Worm (Caenorhabditis elegans) whole organism, early embryonic: ENCODE measurements around the gene era-1.
A peak's percentile ranks its signal among the peaks of the same experiment; 100 is the strongest.

Experiments
- B0310.2 ChIP-seq: sonication (generic microtip); optimal IDR thresholded peaks from 2 replicates; lab custom pipeline; 2016; ENCODE audit warnings: mild to moderate bottlenecking, missing genetic modification characterization, missing compliant biosample characterization
- F13C5.2 ChIP-seq: sonication (generic microtip); optimal IDR thresholded peaks from 2 replicates; lab custom pipeline; 2017; ENCODE audit warnings: mild to moderate bottlenecking, missing genetic modification characterization, inconsistent platforms, missing compliant biosample characterization
- aly-1 ChIP-seq: sonication (generic microtip); optimal IDR thresholded peaks from 2 replicates; lab custom pipeline; 2016; ENCODE audit warnings: missing genetic modification characterization, missing compliant biosample characterization
- ama-1 ChIP-seq: fragments of 150-350 bp; optimal IDR thresholded peaks from 2 replicates; lab custom pipeline; 2014
- ceh-13 ChIP-seq: fragments of 200-800 bp; sonication (Bioruptor generic); optimal IDR thresholded peaks from 2 replicates; lab custom pipeline; 2018; ENCODE audit warnings: mild to moderate bottlenecking, missing genetic modification characterization, missing compliant biosample characterization
- ceh-36 ChIP-seq: sonication (generic microtip); optimal IDR thresholded peaks from 2 replicates; lab custom pipeline; 2016; ENCODE audit warnings: missing genetic modification characterization, inconsistent platforms, missing compliant biosample characterization
- ets-7 ChIP-seq: sonication (generic microtip); optimal IDR thresholded peaks from 2 replicates; lab custom pipeline; 2016; ENCODE audit warnings: missing genotype, missing genetic modification characterization, missing compliant biosample characterization
- flt-1 ChIP-seq: fragments of 200-800 bp; sonication (Bioruptor generic); IDR thresholded peaks from 2 replicates; pipeline ENCODE4 v1.3.6; 2022; ENCODE audit warnings: missing genetic modification characterization, missing compliant biosample characterization
- hmbx-1 ChIP-seq: sonication (generic microtip); optimal IDR thresholded peaks from 2 replicates; lab custom pipeline; 2016; ENCODE audit warnings: mild to moderate bottlenecking, missing genetic modification characterization, missing compliant biosample characterization
- hmg-4 ChIP-seq: fragments of 200-800 bp; sonication (Bioruptor generic); optimal IDR thresholded peaks from 2 replicates; lab custom pipeline; 2018; ENCODE audit warnings: mild to moderate bottlenecking, missing genetic modification characterization, missing compliant biosample characterization
- hnd-1 ChIP-seq: sonication (generic microtip); optimal IDR thresholded peaks from 2 replicates; lab custom pipeline; 2016; ENCODE audit warnings: missing genetic modification characterization, missing compliant biosample characterization
- pes-1 ChIP-seq: fragments of 200-800 bp; sonication (Bioruptor generic); IDR thresholded peaks from 2 replicates; pipeline ENCODE4 v1.3.6; 2022; ENCODE audit warnings: missing genetic modification reagents, missing genetic modification characterization, missing compliant biosample characterization
- scrt-1 ChIP-seq: fragments of 200-800 bp; sonication (Bioruptor generic); IDR thresholded peaks from 2 replicates; pipeline ENCODE4 v1.3.6; 2022; ENCODE audit warnings: missing genetic modification characterization, missing compliant biosample characterization
- sea-1 ChIP-seq: fragments of 200-800 bp; sonication (Bioruptor generic); conservative IDR thresholded peaks from 2 replicates; pipeline ENCODE4 v1.3.6; 2022; ENCODE audit warnings: missing genetic modification characterization, missing compliant biosample characterization
- tbx-11 ChIP-seq: fragments of 200-800 bp; sonication (Bioruptor generic); IDR thresholded peaks from 2 replicates; pipeline ENCODE4 v1.3.6; 2022; ENCODE audit warnings: missing genetic modification characterization, missing compliant biosample characterization
- tbx-37 ChIP-seq: fragments of 200-800 bp; sonication (Bioruptor generic); conservative IDR thresholded peaks from 2 replicates; pipeline ENCODE4 v1.3.6; 2022; ENCODE audit warnings: missing genetic modification reagents, missing genetic modification characterization, missing compliant biosample characterization
- tra-4 ChIP-seq: sonication (generic microtip); optimal IDR thresholded peaks from 2 replicates; lab custom pipeline; 2017; ENCODE audit warnings: missing genetic modification characterization, missing compliant biosample characterization

era-1 gene

DNA sequence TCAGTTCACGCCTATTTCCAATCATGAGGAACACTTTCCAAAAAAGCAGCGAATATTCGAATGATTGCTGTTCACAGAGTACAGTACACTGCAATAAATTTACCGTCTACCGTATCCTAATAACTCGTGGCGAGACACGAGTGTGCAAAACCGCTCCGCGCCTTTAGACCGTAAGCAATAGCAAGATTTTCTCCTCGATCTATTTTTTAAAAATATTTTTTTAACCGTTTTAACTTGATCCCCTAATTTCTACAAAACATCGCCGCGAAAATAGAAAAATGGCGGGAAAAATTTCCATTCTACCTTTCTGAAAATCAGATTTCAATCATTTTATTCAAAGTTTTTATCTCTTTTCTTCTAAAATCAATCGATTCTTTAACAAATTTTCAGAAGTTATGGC is at the start of gene era-1:
Gene era-1, plus strand, starts transcription at position 366 of the 400 bp plus-strand sequence.
- no peak for TF ChIP-seq ceh-36 (tag; lab: Kevin White, UChicago)
- TF ChIP-seq aly-1 (tag; lab: Kevin White, UChicago) = no peak
- no peak for TF ChIP-seq ceh-13 (GFP tag; lab: Kevin White, UChicago)
- TF ChIP-seq hmg-4 (GFP tag; lab: Kevin White, UChicago) = no peak
- TF ChIP-seq B0310.2 (tag; lab: Kevin White, UChicago) = no peak
- TF ChIP-seq pes-1 (GFP tag; lab: Robert Waterston, UW) = no peak
- TF ChIP-seq F13C5.2 (tag; lab: Kevin White, UChicago) = no peak
- TF ChIP-seq flt-1 (GFP tag; lab: Robert Waterston, UW) = no peak
- no peak for TF ChIP-seq ets-7
- TF ChIP-seq scrt-1 (GFP tag; lab: Robert Waterston, UW) = no peak
- TF ChIP-seq hmbx-1 = no peak
- TF ChIP-seq hnd-1 (tag; lab: Kevin White, UChicago) = no peak
- no peak for TF ChIP-seq sea-1 (GFP tag; lab: Robert Waterston, UW)
- TF ChIP-seq tbx-11 = no peak
- TF ChIP-seq tra-4 (tag; lab: Kevin White, UChicago) = no peak
- TF ChIP-seq tbx-37 = no peak
- TF ChIP-seq ama-1 (lab: Kevin White, UChicago) = no peak

DNA sequence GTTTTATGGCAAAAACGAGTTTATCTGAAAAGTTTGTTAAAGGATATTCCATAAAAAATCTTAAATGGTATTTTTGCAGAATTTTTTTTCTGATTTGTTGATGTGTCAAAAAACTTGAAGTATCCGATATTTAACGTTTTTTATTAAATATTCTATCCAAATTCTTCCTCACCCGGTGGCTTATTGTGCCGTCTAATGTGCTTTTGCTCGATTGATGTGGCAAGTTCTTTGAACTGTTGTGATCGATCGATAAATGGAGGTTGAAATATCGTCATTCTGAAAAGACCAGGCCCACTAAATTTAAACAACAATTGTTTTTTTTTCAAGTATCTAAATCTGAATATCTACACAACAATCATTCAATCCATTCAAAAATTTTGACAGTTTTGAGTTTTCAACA is 47.7 kb upstream of the era-1 start, which contains the start of gene syx-18:
Gene syx-18, minus strand, starts transcription at position 276 of the 400 bp plus-strand sequence.
- no peak for TF ChIP-seq hnd-1 (tag; lab: Kevin White, UChicago)
- no peak for TF ChIP-seq tra-4 (tag; lab: Kevin White, UChicago)
- no peak for TF ChIP-seq ets-7
- no peak for TF ChIP-seq tbx-37
- no peak for TF ChIP-seq F13C5.2 (tag; lab: Kevin White, UChicago)
- no peak for TF ChIP-seq ama-1 (lab: Kevin White, UChicago)
- no peak for TF ChIP-seq ceh-36 (tag; lab: Kevin White, UChicago)
- no peak for TF ChIP-seq flt-1 (GFP tag; lab: Robert Waterston, UW)
- no peak for TF ChIP-seq ceh-13 (GFP tag; lab: Kevin White, UChicago)
- TF ChIP-seq pes-1 (GFP tag; lab: Robert Waterston, UW) = no peak
- TF ChIP-seq sea-1 (GFP tag; lab: Robert Waterston, UW) = no peak
- no peak for TF ChIP-seq hmbx-1
- TF ChIP-seq hmg-4 (GFP tag; lab: Kevin White, UChicago) = no peak
- no peak for TF ChIP-seq scrt-1 (GFP tag; lab: Robert Waterston, UW)
- TF ChIP-seq tbx-11 = no peak
- no peak for TF ChIP-seq aly-1 (tag; lab: Kevin White, UChicago)

ce11 chrV:6656451-6657115 is 46.3 kb upstream of the era-1 start, which contains the start of gene snb-1:
TSS of gene snb-1 (minus strand) at chrV:6656501.
- TF ChIP-seq hnd-1 (tag; lab: Kevin White, UChicago) (no peak), sea-1 (GFP tag; lab: Robert Waterston, UW) (no peak), flt-1 (GFP tag; lab: Robert Waterston, UW) (no peak), hmbx-1 (no peak), tbx-11 (no peak), tra-4 (tag; lab: Kevin White, UChicago) (no peak), pes-1 (GFP tag; lab: Robert Waterston, UW) (no peak), ceh-13 (GFP tag; lab: Kevin White, UChicago) (no peak), hmg-4 (GFP tag; lab: Kevin White, UChicago) (no peak), B0310.2 (tag; lab: Kevin White, UChicago) (no peak), ama-1 (lab: Kevin White, UChicago) (no peak), scrt-1 (GFP tag; lab: Robert Waterston, UW) (no peak)

DNA sequence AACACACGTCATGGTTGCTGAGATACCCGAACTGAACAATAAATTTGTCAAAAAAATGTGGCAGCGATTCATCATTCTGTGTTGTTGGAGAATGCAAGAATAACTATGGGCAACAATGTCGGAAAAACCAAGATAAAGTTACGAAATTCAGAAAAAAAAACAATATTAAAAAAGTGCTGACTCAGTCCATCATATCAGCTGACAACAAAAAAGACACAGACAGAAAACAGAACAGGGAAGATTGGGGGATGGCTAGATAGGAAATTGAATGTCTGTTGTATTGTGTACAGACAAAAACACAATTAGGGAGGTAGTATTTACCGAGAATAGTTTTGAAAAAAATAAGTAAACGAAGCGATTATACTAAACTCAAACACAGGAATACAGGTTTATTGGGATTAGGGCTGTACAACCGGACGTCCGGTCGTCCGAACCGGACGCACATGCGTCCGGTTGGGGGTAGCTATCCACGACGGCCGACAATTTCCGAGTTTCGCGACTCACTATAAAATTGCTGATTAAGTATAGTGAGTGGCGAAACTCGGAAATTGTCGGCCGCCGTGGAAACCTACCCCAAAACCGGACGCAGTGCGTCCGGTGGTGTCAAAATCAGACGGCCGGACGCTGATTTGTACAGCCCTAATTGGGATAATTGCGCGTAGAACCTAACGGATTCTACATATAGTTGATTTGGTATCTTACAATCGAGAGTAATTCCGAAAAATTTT is 45.2 kb upstream of the era-1 start:
- TF ChIP-seq tbx-11 (no peak), ceh-13 (GFP tag; lab: Kevin White, UChicago) (no peak), ets-7 (no peak), ceh-36 (tag; lab: Kevin White, UChicago) (no peak)

- TF ChIP-seq hmg-4 (GFP tag; lab: Kevin White, UChicago) (no peak), F13C5.2 (tag; lab: Kevin White, UChicago) (peak; percentile 53), aly-1 (tag; lab: Kevin White, UChicago) (peak; percentile 11)
Measured at ce11 chrV:6658765-6659164, 44.1 kb upstream of the era-1 start.

- TF ChIP-seq tra-4 (tag; lab: Kevin White, UChicago) = no peak
- TF ChIP-seq F13C5.2 (tag; lab: Kevin White, UChicago) = no peak
- TF ChIP-seq ama-1 (lab: Kevin White, UChicago) = no peak
- no peak for TF ChIP-seq sea-1 (GFP tag; lab: Robert Waterston, UW)
- TF ChIP-seq hmg-4 (GFP tag; lab: Kevin White, UChicago) = no peak
- TF ChIP-seq pes-1 (GFP tag; lab: Robert Waterston, UW) = no peak
- no peak for TF ChIP-seq hmbx-1
- no peak for TF ChIP-seq aly-1 (tag; lab: Kevin White, UChicago)
- no peak for TF ChIP-seq ceh-13 (GFP tag; lab: Kevin White, UChicago)
- no peak for TF ChIP-seq scrt-1 (GFP tag; lab: Robert Waterston, UW)
- TF ChIP-seq ceh-36 (tag; lab: Kevin White, UChicago) = no peak
Measured at ce11 chrV:6659533-6659932, 43.3 kb upstream of the era-1 start.

ce11 chrV:6661658-6662057 is 41.2 kb upstream of the era-1 start:
- TF ChIP-seq ets-7 = no peak
- no peak for TF ChIP-seq ceh-36 (tag; lab: Kevin White, UChicago)
- TF ChIP-seq hnd-1 (tag; lab: Kevin White, UChicago) = no peak
- no peak for TF ChIP-seq sea-1 (GFP tag; lab: Robert Waterston, UW)
- no peak for TF ChIP-seq ama-1 (lab: Kevin White, UChicago)
- TF ChIP-seq hmbx-1 = no peak
- TF ChIP-seq hmg-4 (GFP tag; lab: Kevin White, UChicago) = no peak
- TF ChIP-seq ceh-13 (GFP tag; lab: Kevin White, UChicago) = no peak
- no peak for TF ChIP-seq flt-1 (GFP tag; lab: Robert Waterston, UW)
- TF ChIP-seq tra-4 (tag; lab: Kevin White, UChicago) = no peak
- no peak for TF ChIP-seq tbx-37
- no peak for TF ChIP-seq aly-1 (tag; lab: Kevin White, UChicago)
- no peak for TF ChIP-seq tbx-11
- no peak for TF ChIP-seq pes-1 (GFP tag; lab: Robert Waterston, UW)
- no peak for TF ChIP-seq F13C5.2 (tag; lab: Kevin White, UChicago)
- TF ChIP-seq scrt-1 (GFP tag; lab: Robert Waterston, UW) = no peak
- TF ChIP-seq B0310.2 (tag; lab: Kevin White, UChicago) = no peak
